Worm (Caenorhabditis elegans): ENCODE results near the gene tut-1.

Gene tut-1

DNA sequence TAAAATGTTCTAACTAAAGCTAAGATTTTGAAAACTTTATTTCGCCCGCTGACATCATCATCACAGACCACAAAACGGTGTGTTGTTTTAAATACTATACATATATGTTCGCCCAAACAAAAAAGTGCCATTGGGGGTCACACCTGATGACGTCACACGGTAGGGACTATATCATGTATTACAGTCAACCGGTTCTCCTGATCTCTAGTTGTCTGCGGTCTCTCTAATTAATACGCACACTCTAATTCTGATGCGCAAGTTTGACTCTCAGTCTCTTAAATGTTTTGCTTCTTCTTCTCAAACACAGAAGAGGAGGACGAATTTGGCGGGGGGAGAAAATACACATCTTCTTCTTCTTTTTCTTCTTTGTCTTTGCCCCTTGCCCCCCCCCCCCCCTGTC, 18.7 kb downstream of the tut-1 start (continued):
- peak; percentile 74 for TF ChIP-seq nhr-90 (tag; optimal IDR thresholded peaks at IDR 0.05; ENCODE audit: poor library complexity)
- no peak for TF ChIP-seq hlh-4 (tag; optimal IDR thresholded peaks at IDR 0.05)
- no peak for TF ChIP-seq lin-39 (tag; optimal IDR thresholded peaks at IDR 0.05)
- TF ChIP-seq nhr-20 (tag; optimal IDR thresholded peaks at IDR 0.05), result peak; percentile 74
- no peak for TF ChIP-seq fkh-10 (GFP tag; optimal IDR thresholded peaks at IDR 0.05)
- TF ChIP-seq unc-98 (GFP tag; IDR thresholded peaks at IDR 0.05), result no peak
- no peak for TF ChIP-seq vab-15 (tag; optimal IDR thresholded peaks at IDR 0.05)
- no peak for TF ChIP-seq nhr-237 (tag; optimal IDR thresholded peaks at IDR 0.05)
- peak; percentile 76 for TF ChIP-seq lin-14 (GFP tag; optimal IDR thresholded peaks at IDR 0.05)
- peak; percentile 97 for TF ChIP-seq nhr-85 (tag)
- no peak for TF ChIP-seq isw-1 (GFP tag; IDR thresholded peaks at IDR 0.05)
- no peak for TF ChIP-seq hpl-2 (GFP tag; optimal IDR thresholded peaks at IDR 0.05)
- peak in 3 of 6 experiments; percentile 31 to 69 (median 52) for TF ChIP-seq elt-3 (tag; optimal IDR thresholded peaks at IDR 0.05)
- TF ChIP-seq sup-37 (GFP tag; optimal IDR thresholded peaks at IDR 0.05), result no peak
- no peak for TF ChIP-seq sox-4 (tag; optimal IDR thresholded peaks at IDR 0.05)
- TF ChIP-seq aly-2 (tag; optimal IDR thresholded peaks at IDR 0.05), result no peak
- TF ChIP-seq mdl-1 (tag; optimal IDR thresholded peaks at IDR 0.05), result peak in 1 of 2 experiments; percentile 50
- no peak for TF ChIP-seq F16B12.6 (tag; optimal IDR thresholded peaks at IDR 0.05)
- TF ChIP-seq nhr-84 (tag; optimal IDR thresholded peaks at IDR 0.05), result no peak
- no peak for TF ChIP-seq nhr-77 (tag; optimal IDR thresholded peaks at IDR 0.05)
- TF ChIP-seq ceh-8 (GFP tag; optimal IDR thresholded peaks at IDR 0.05), result peak; percentile 48
- TF ChIP-seq unc-130 (tag; optimal IDR thresholded peaks at IDR 0.05), result peak; percentile 36
- peak in 1 of 3 experiments; percentile 10 for TF ChIP-seq dpl-1 (GFP tag; optimal IDR thresholded peaks at IDR 0.05)
- no peak for TF ChIP-seq pqm-1 (tag; optimal IDR thresholded peaks at IDR 0.05)
- no peak for TF ChIP-seq nhr-28 (tag; optimal IDR thresholded peaks at IDR 0.05)
- TF ChIP-seq snu-23 (GFP tag; optimal IDR thresholded peaks at IDR 0.05), result peak; percentile 68
- no peak for TF ChIP-seq unc-62 (GFP tag; optimal IDR thresholded peaks at IDR 0.05)
- peak in 1 of 2 experiments; percentile 7 for TF ChIP-seq efl-1 (optimal IDR thresholded peaks at IDR 0.05)
- peak in 1 of 2 experiments; percentile 8 for TF ChIP-seq efl-1 (GFP tag; optimal IDR thresholded peaks at IDR 0.05 in 1 of 2)
- no peak for TF ChIP-seq snpc-4 (tag; optimal IDR thresholded peaks at IDR 0.05)
- no peak for TF ChIP-seq ztf-11 (tag; optimal IDR thresholded peaks at IDR 0.05)
- TF ChIP-seq sptf-1 (tag; optimal IDR thresholded peaks at IDR 0.05), result no peak
- no peak for TF ChIP-seq efl-3 (GFP tag; optimal IDR thresholded peaks at IDR 0.05)
- TF ChIP-seq dsc-1 (tag; optimal IDR thresholded peaks at IDR 0.05), result no peak
- TF ChIP-seq nhr-19 (GFP tag; conservative IDR thresholded peaks at IDR 0.05), result peak; percentile 53
- TF ChIP-seq ceh-82 (tag; optimal IDR thresholded peaks at IDR 0.05), result no peak
- no peak for TF ChIP-seq ceh-63 (GFP tag; optimal IDR thresholded peaks at IDR 0.05)
- peak; percentile 7 for TF ChIP-seq lin-13 (GFP tag; optimal IDR thresholded peaks at IDR 0.05)

- peak; percentile 24 for TF ChIP-seq fkh-10 (GFP tag; optimal IDR thresholded peaks at IDR 0.05)
- peak; percentile 6 for TF ChIP-seq lin-14 (GFP tag; optimal IDR thresholded peaks at IDR 0.05)
- TF ChIP-seq isw-1 (GFP tag; IDR thresholded peaks at IDR 0.05), result no peak
These were observed 23.8 kb downstream of the tut-1 start for ce11 chrIV:97681-98080.

DNA sequence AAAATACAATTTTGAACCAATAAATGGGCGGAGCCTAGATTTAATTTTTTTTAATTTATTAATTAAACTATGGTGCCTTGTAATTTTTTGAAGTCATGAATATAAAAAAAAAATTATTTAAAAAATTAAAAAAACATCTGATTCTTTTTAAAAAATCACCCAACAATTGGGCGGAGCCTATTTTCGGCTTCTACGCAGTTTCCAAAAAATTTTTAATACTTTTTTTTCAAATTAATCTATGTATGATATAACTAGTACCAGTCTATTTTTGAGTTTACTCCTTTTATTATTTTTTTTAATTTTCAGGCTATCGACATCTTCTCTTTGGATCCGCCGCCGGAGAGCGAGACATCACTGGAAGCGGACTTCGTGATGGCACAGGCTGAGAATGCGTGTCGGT, 29.8 kb downstream of the tut-1 start, which contains the start of gene tpa-1:
Gene tpa-1 (plus strand): TSS at position 301 of the 400 bp plus-strand sequence.
- no peak for TF ChIP-seq nhr-84 (tag; optimal IDR thresholded peaks at IDR 0.05)
- TF ChIP-seq C16A3.4 (tag; optimal IDR thresholded peaks at IDR 0.05), result no peak
- TF ChIP-seq lin-14 (GFP tag; optimal IDR thresholded peaks at IDR 0.05), result no peak
- TF ChIP-seq snpc-4 (tag; optimal IDR thresholded peaks at IDR 0.05), result no peak
- no peak for TF ChIP-seq snu-23 (GFP tag; optimal IDR thresholded peaks at IDR 0.05)
- no peak for TF ChIP-seq mdl-1 (tag; optimal IDR thresholded peaks at IDR 0.05)
- no peak for TF ChIP-seq ceh-82 (tag; optimal IDR thresholded peaks at IDR 0.05)
- TF ChIP-seq ztf-4 (tag; optimal IDR thresholded peaks at IDR 0.05), result no peak
- no peak for TF ChIP-seq lsy-2 (tag; optimal IDR thresholded peaks at IDR 0.05)
- no peak for TF ChIP-seq fkh-10 (GFP tag; optimal IDR thresholded peaks at IDR 0.05)
- no peak for TF ChIP-seq elt-2 (tag; optimal IDR thresholded peaks at IDR 0.05)
- no peak for TF ChIP-seq zip-4 (GFP tag; optimal IDR thresholded peaks at IDR 0.05)
- no peak for TF ChIP-seq Y116A8C.19 (tag; optimal IDR thresholded peaks at IDR 0.05; ENCODE audit: borderline replicate concordance)
- no peak for TF ChIP-seq hlh-17 (GFP tag; optimal IDR thresholded peaks at IDR 0.05; ENCODE audit: borderline replicate concordance)
